Fruit fly (Drosophila melanogaster): ENCODE data around the gene alpha-Man-Ib.

The alpha-Man-Ib gene

dm6 chr3R:29068430-29069207, 44.0 kb downstream of the alpha-Man-Ib start (continued):
- TF ChIP-seq CG4730 (GFP tag; IDR thresholded peaks at IDR 0.05): peak; percentile 45; the same call in 1 of the 2 replicates
- TF ChIP-seq slou (GFP tag; optimal IDR thresholded peaks at IDR 0.05): no peak
- no peak for TF ChIP-seq CG5953 (GFP tag; IDR thresholded peaks at IDR 0.05)
- TF ChIP-seq CG11695 (GFP tag; IDR thresholded peaks at IDR 0.05): peak; percentile 71; the same call in 1 of the 3 replicates
- no peak for TF ChIP-seq sr (GFP tag; IDR thresholded peaks at IDR 0.05)
- TF ChIP-seq Opbp (GFP tag; IDR thresholded peaks at IDR 0.05; ENCODE audit: partially characterized antibody): no peak
- TF ChIP-seq rib (GFP tag; IDR thresholded peaks at IDR 0.05): no peak
- TF ChIP-seq zfh2 (GFP tag; optimal IDR thresholded peaks at IDR 0.05): peak; percentile 44
- no peak for TF ChIP-seq shn (GFP tag; optimal IDR thresholded peaks at IDR 0.05)
- no peak for TF ChIP-seq CG17612 (GFP tag; IDR thresholded peaks at IDR 0.05)
- no peak for TF ChIP-seq Rx (GFP tag; IDR thresholded peaks at IDR 0.05)
- no peak for TF ChIP-seq Dad (GFP tag; optimal IDR thresholded peaks at IDR 0.05)
- no peak for TF ChIP-seq Lim3 (GFP tag; IDR thresholded peaks at IDR 0.05)
- peak; percentile 59 for TF ChIP-seq CG7839 (tag; optimal IDR thresholded peaks at IDR 0.05)
- TF ChIP-seq lilli (GFP tag; optimal IDR thresholded peaks at IDR 0.05): peak; percentile 43
- TF ChIP-seq CG4404 (GFP tag; IDR thresholded peaks at IDR 0.05): 0 out of 2 replicates have a peak, but pooled peaks have one; percentile 31
- no peak for TF ChIP-seq pita (GFP tag; optimal IDR thresholded peaks at IDR 0.05)
- no peak for TF ChIP-seq Hr78 (GFP tag; optimal IDR thresholded peaks at IDR 0.05)
- TF ChIP-seq CG2129 (GFP tag; IDR thresholded peaks at IDR 0.05; ENCODE audit: partially characterized antibody): no peak
- no peak for TF ChIP-seq tll (GFP tag; optimal IDR thresholded peaks at IDR 0.05)
- no peak for TF ChIP-seq disco-r (GFP tag; optimal IDR thresholded peaks at IDR 0.05)
- no peak for TF ChIP-seq ftz-f1 (GFP tag; optimal IDR thresholded peaks at IDR 0.05)
- TF ChIP-seq Trl (optimal IDR thresholded peaks at IDR 0.05): no peak
- TF ChIP-seq Trl (GFP tag; optimal IDR thresholded peaks at IDR 0.05): no peak
- no peak for TF ChIP-seq Adf1 (GFP tag; IDR thresholded peaks at IDR 0.05)
- TF ChIP-seq az2 (GFP tag; optimal IDR thresholded peaks at IDR 0.05): no peak
- TF ChIP-seq CG3281 (GFP tag; optimal IDR thresholded peaks at IDR 0.05): peak; percentile 49
- no peak for TF ChIP-seq Atf-2 (GFP tag; optimal IDR thresholded peaks at IDR 0.05)
- TF ChIP-seq Mes4 (GFP tag; optimal IDR thresholded peaks at IDR 0.05): no peak
- TF ChIP-seq Nf-YB (GFP tag; optimal IDR thresholded peaks at IDR 0.05): no peak
- TF ChIP-seq CG2120 (GFP tag; optimal IDR thresholded peaks at IDR 0.05): peak; percentile 69
- no peak for TF ChIP-seq repo (GFP tag; optimal IDR thresholded peaks at IDR 0.05)
- no peak for TF ChIP-seq sna (GFP tag; IDR thresholded peaks at IDR 0.05; ENCODE audit: partially characterized antibody)
- TF ChIP-seq her (GFP tag; optimal IDR thresholded peaks at IDR 0.05): peak; percentile 3
- no peak for TF ChIP-seq twi (tag; optimal IDR thresholded peaks at IDR 0.05)
- peak; percentile 66 for TF ChIP-seq slbo (GFP tag; IDR thresholded peaks at IDR 0.05)
- TF ChIP-seq CG10462 (GFP tag; optimal IDR thresholded peaks at IDR 0.05): no peak
- TF ChIP-seq cas (GFP tag; IDR thresholded peaks at IDR 0.05): no peak
- TF ChIP-seq YL-1 (GFP tag; optimal IDR thresholded peaks at IDR 0.05): no peak
- TF ChIP-seq Med (GFP tag): peak; percentile 31

dm6 chr3R:29067091-29067490, 45.5 kb downstream of the alpha-Man-Ib start:
- TF ChIP-seq sens (GFP tag) (peak; percentile 39), ci (GFP tag; IDR thresholded peaks at IDR 0.05) (no peak)
